Fruit fly (Drosophila melanogaster) whole organism, adult: ENCODE measurements around the gene pdgy.

Experiments
- CG12768 ChIP-seq: fragments of 200-800 bp; sonication (Bioruptor generic); optimal IDR thresholded peaks from 2 replicates; lab custom pipeline; 2017; ENCODE audit warnings: missing biosample characterization, missing genetic modification characterization, mild to moderate bottlenecking, moderate library complexity, missing genetic modification reagents
- CG14711 ChIP-seq: fragments of 200-800 bp; sonication (Bioruptor generic); optimal IDR thresholded peaks from 2 replicates; lab custom pipeline; 2018; ENCODE audit warnings: missing biosample characterization, mild to moderate bottlenecking, missing genetic modification characterization, moderate library complexity
- CG5204 ChIP-seq: fragments of 200-800 bp; sonication (Bioruptor generic); optimal IDR thresholded peaks from 2 replicates; lab custom pipeline; 2016; ENCODE audit warnings: missing biosample characterization, missing genetic modification characterization
- CG7045 ChIP-seq: fragments of 200-800 bp; sonication (Bioruptor generic); optimal IDR thresholded peaks from 2 replicates; lab custom pipeline; 2017; ENCODE audit warnings: missing biosample characterization, mild to moderate bottlenecking, missing genetic modification characterization
- CG7101 ChIP-seq: fragments of 200-800 bp; sonication (Bioruptor generic); optimal IDR thresholded peaks from 2 replicates; lab custom pipeline; 2018; ENCODE audit warnings: missing biosample characterization, mild to moderate bottlenecking, missing genetic modification characterization, moderate library complexity
- Clk ChIP-seq: fragments of 200-800 bp; sonication (Bioruptor generic); optimal IDR thresholded peaks from 2 replicates; lab custom pipeline; 2017; ENCODE audit warnings: missing biosample characterization, missing genetic modification characterization
- Mnt ChIP-seq: fragments of 200-800 bp; sonication (Bioruptor generic); optimal IDR thresholded peaks from 2 replicates; lab custom pipeline; 2016; ENCODE audit warnings: missing biosample characterization, mild to moderate bottlenecking, missing genetic modification characterization
- bab1 ChIP-seq: fragments of 200-800 bp; sonication (Bioruptor generic); optimal IDR thresholded peaks from 3 replicates; lab custom pipeline; 2019; ENCODE audit warnings: missing biosample characterization, mild to moderate bottlenecking, missing genetic modification characterization, moderate library complexity
- cic ChIP-seq: fragments of 200-800 bp; sonication (Bioruptor generic); optimal IDR thresholded peaks from 2 replicates; lab custom pipeline; 2017; ENCODE audit warnings: missing biosample characterization, mild to moderate bottlenecking, missing genetic modification characterization, moderate library complexity
- kay ChIP-seq: fragments of 200-800 bp; sonication (Bioruptor generic); peaks from one replicate; lab custom pipeline; 2016; ENCODE audit warnings: missing biosample characterization, missing genetic modification characterization, borderline replicate concordance
- ovo ChIP-seq: fragments of 200-800 bp; sonication (Bioruptor generic); optimal IDR thresholded peaks from 2 replicates; lab custom pipeline; 2016; ENCODE audit warnings: missing biosample characterization, missing genetic modification characterization

DNA sequence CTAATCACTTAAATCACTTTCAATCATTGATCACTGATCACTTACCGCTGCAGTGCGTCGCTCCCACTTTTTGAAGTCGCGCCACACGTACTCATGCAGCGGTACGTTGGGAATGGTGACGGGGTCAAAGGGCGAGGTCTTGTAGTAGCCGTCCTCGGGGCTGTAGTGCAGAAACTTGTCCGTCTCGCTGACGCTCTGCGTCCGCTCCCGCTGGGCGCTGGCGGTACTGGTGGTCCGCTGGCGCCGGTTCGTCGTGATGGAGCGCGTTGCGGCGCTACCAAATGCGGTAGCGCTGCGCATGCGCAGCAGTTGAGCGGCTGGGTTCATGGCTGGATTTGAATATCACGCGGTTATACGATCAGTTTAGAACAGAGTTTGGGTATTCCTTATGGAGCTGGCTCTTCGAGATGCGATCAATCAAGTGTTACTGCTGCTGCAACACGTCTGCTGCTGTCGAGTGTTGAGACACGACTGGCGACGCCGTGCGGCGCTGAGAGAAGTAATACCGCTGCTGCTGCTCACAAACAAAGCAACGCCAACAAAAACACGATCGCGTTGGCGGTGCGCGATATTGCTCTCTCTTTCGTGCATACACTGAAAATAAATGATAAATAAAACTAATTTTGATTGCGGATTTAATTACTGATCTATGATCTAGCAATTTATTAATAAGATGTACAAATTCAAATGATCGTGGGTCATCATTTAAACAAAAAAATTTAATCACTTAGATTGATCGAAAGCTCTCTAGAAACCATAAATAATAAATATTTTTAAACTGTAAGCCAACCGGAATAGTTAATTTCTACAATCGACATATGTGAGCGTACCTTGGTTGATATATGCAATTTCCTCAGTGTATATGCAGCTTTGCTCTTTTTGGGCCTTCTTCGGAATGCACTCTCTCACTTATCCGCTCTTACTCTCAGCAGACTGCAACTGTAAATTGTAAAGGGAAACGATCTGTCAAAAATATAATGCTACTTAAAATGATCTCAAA is 2.8 kb downstream of the pdgy start:
- peak; percentile 97 for TF ChIP-seq CG7101
- peak; percentile 93 for TF ChIP-seq kay (GFP tag; lab: Kevin White, UChicago)
- peak; percentile 90 for TF ChIP-seq CG12768 (GFP tag; lab: Kevin White, UChicago)
- peak; percentile 93 for TF ChIP-seq CG14711 (tag; lab: Kevin White, UChicago)
- TF ChIP-seq Mnt (GFP tag; lab: Kevin White, UChicago) = peak; percentile 85
- peak; percentile 61 for TF ChIP-seq Clk
- TF ChIP-seq CG7045 (GFP tag; lab: Kevin White, UChicago) = peak; percentile 88
- peak; percentile 93 for TF ChIP-seq ovo (GFP tag; lab: Kevin White, UChicago)
- TF ChIP-seq bab1 (GFP tag; lab: Kevin White, UChicago) = peak; percentile 99
- no peak for TF ChIP-seq cic
- TF ChIP-seq CG5204 (GFP tag; lab: Kevin White, UChicago) = peak; percentile 90
